Fruit fly (Drosophila melanogaster) Kc167 (cell line): ENCODE measurements around the gene Charon.

ENCODE experiments used
- Myc ChIP-seq: fragments of >200 bp; optimal IDR thresholded peaks from 2 replicates; lab custom pipeline; 2017; ENCODE audit warnings: missing external identifiers
- Sin3A ChIP-seq: fragments of >200 bp; optimal IDR thresholded peaks from 2 replicates; lab custom pipeline; 2018; ENCODE audit warnings: missing external identifiers
- h ChIP-seq: fragments of >200 bp; optimal IDR thresholded peaks from 3 replicates; lab custom pipeline; 2018; ENCODE audit warnings: missing external identifiers
- insv ChIP-seq: fragments of >200 bp; optimal IDR thresholded peaks from 3 replicates; lab custom pipeline; 2018; ENCODE audit warnings: missing external identifiers
- psq ChIP-seq: fragments of >200 bp; optimal IDR thresholded peaks from 2 replicates; lab custom pipeline; 2017; ENCODE audit warnings: missing external identifiers
- ttk ChIP-seq: sonication (Bioruptor generic); optimal IDR thresholded peaks from 2 replicates; lab custom pipeline; 2017; ENCODE audit warnings: missing external identifiers

- TF ChIP-seq psq (lab: Kevin White, UChicago): no peak
- no peak for TF ChIP-seq ttk
- no peak for TF ChIP-seq Myc (lab: Kevin White, UChicago)
- TF ChIP-seq insv (lab: Kevin White, UChicago): no peak
- TF ChIP-seq Sin3A: no peak
- TF ChIP-seq h (lab: Kevin White, UChicago): no peak
Measured at dm6 chr2L:1185642-1186497, 13.3 kb upstream of the Charon start, which contains the start of gene CG5001.
